Worm (Caenorhabditis elegans): Measurements from ENCODE around the gene snpc-1.3.

The snpc-1.3 gene

ce11 chrV:5439068-5439467 lies at the start of gene snpc-1.3:
TSS of gene snpc-1.3 (minus strand) at chrV:5439168.
- TF ChIP-seq pqm-1 (tag; optimal IDR thresholded peaks at IDR 0.05) (no peak), sup-37 (GFP tag; optimal IDR thresholded peaks at IDR 0.05) (no peak), nhr-12 (tag; optimal IDR thresholded peaks at IDR 0.05) (no peak), efl-1 (optimal IDR thresholded peaks at IDR 0.05) (no peak), efl-1 (GFP tag; optimal IDR thresholded peaks at IDR 0.05 in 1 of 2) (no peak), fkh-4 (tag; optimal IDR thresholded peaks at IDR 0.05; ENCODE audit: borderline replicate concordance) (no peak), fkh-10 (GFP tag; optimal IDR thresholded peaks at IDR 0.05) (no peak)

- TF ChIP-seq aha-1 (tag; optimal IDR thresholded peaks at IDR 0.05) (no peak), ceh-82 (tag; optimal IDR thresholded peaks at IDR 0.05) (no peak), F16B12.6 (tag; optimal IDR thresholded peaks at IDR 0.05) (no peak), zip-4 (GFP tag; optimal IDR thresholded peaks at IDR 0.05) (no peak), ama-1 (optimal IDR thresholded peaks at IDR 0.05) (no peak), lsy-2 (tag; optimal IDR thresholded peaks at IDR 0.05) (no peak), ceh-90 (tag; optimal IDR thresholded peaks at IDR 0.05) (no peak), nhr-84 (tag; optimal IDR thresholded peaks at IDR 0.05) (no peak), ztf-4 (tag; optimal IDR thresholded peaks at IDR 0.05) (no peak), pax-3 (tag; optimal IDR thresholded peaks at IDR 0.05) (no peak), nhr-12 (tag; optimal IDR thresholded peaks at IDR 0.05) (no peak), unc-130 (tag; optimal IDR thresholded peaks at IDR 0.05) (no peak), ceh-63 (GFP tag; optimal IDR thresholded peaks at IDR 0.05) (no peak), nhr-11 (tag; optimal IDR thresholded peaks at IDR 0.05) (no peak), lin-13 (GFP tag; optimal IDR thresholded peaks at IDR 0.05) (no peak), fkh-10 (GFP tag; optimal IDR thresholded peaks at IDR 0.05) (no peak), pqm-1 (tag; optimal IDR thresholded peaks at IDR 0.05) (no peak), alr-1 (tag; optimal IDR thresholded peaks at IDR 0.05; ENCODE audit: borderline replicate concordance) (no peak), nhr-76 (tag; optimal IDR thresholded peaks at IDR 0.05) (no peak)
Measured at ce11 chrV:5488766-5489165, 49.8 kb upstream of the snpc-1.3 start, which contains the start of gene grl-18. TSS of gene grl-18 (minus strand) at chrV:5488866.

DNA sequence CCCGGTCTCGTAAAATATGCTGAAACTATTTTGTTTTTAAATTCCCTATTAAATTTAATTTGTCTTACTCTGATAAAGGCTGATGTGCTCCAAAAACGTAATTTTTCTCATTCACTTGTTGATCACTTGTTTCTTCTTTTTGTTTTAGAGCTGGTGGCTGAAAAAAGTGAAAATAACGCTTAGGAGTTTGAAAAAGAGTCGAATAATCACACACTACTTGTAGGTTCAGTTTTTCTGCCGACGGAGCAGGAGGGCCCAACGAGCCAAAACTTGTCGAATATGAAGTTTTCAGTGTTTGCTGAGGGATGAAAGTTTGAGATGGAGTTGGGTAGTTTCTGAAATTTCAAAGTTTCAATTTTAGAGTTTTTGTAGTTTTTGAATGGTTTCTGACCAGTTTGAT lies 48.2 kb upstream of the snpc-1.3 start:
- TF ChIP-seq dpl-1 (GFP tag; optimal IDR thresholded peaks at IDR 0.05) (no peak), aly-2 (tag; optimal IDR thresholded peaks at IDR 0.05) (no peak), unc-98 (GFP tag; IDR thresholded peaks at IDR 0.05) (no peak), alr-1 (tag; optimal IDR thresholded peaks at IDR 0.05; ENCODE audit: borderline replicate concordance) (no peak), dsc-1 (tag; optimal IDR thresholded peaks at IDR 0.05) (no peak), unc-62 (GFP tag; optimal IDR thresholded peaks at IDR 0.05) (no peak), lsy-2 (tag; optimal IDR thresholded peaks at IDR 0.05) (no peak), ces-1 (GFP tag; optimal IDR thresholded peaks at IDR 0.05) (no peak), fkh-10 (GFP tag; optimal IDR thresholded peaks at IDR 0.05) (no peak), ama-1 (optimal IDR thresholded peaks at IDR 0.05) (no peak), rnt-1 (tag; optimal IDR thresholded peaks at IDR 0.05) (no peak), swsn-7 (tag; optimal IDR thresholded peaks at IDR 0.05) (no peak), fkh-4 (tag; optimal IDR thresholded peaks at IDR 0.05; ENCODE audit: borderline replicate concordance) (no peak), xbp-1 (tag; optimal IDR thresholded peaks at IDR 0.05) (no peak)

- TF ChIP-seq ets-5 (GFP tag; IDR thresholded peaks at IDR 0.05), result no peak
- no peak for TF ChIP-seq egl-13 (tag; optimal IDR thresholded peaks at IDR 0.05)
- TF ChIP-seq hpl-2 (GFP tag; optimal IDR thresholded peaks at IDR 0.05), result no peak
- no peak for TF ChIP-seq snpc-4 (tag; optimal IDR thresholded peaks at IDR 0.05)
- no peak for TF ChIP-seq elt-2 (tag; optimal IDR thresholded peaks at IDR 0.05)
- TF ChIP-seq pqm-1 (tag; optimal IDR thresholded peaks at IDR 0.05), result no peak
- TF ChIP-seq pax-3 (tag; optimal IDR thresholded peaks at IDR 0.05), result no peak
- TF ChIP-seq isw-1 (GFP tag; IDR thresholded peaks at IDR 0.05), result no peak
- TF ChIP-seq irx-1 (tag; optimal IDR thresholded peaks at IDR 0.05), result no peak
- no peak for TF ChIP-seq C16A3.4 (tag; optimal IDR thresholded peaks at IDR 0.05)
- TF ChIP-seq dpl-1 (GFP tag; optimal IDR thresholded peaks at IDR 0.05), result no peak
- TF ChIP-seq nhr-237 (tag; optimal IDR thresholded peaks at IDR 0.05), result no peak
- no peak for TF ChIP-seq sox-4 (tag; optimal IDR thresholded peaks at IDR 0.05)
- no peak for TF ChIP-seq tlp-1 (tag; optimal IDR thresholded peaks at IDR 0.05)
- no peak for TF ChIP-seq sptf-1 (tag; optimal IDR thresholded peaks at IDR 0.05)
- TF ChIP-seq sup-37 (GFP tag; optimal IDR thresholded peaks at IDR 0.05), result no peak
- TF ChIP-seq zag-1 (tag; optimal IDR thresholded peaks at IDR 0.05), result no peak
- no peak for TF ChIP-seq aha-1 (tag; optimal IDR thresholded peaks at IDR 0.05)
- TF ChIP-seq fkh-8 (tag; optimal IDR thresholded peaks at IDR 0.05), result no peak
Measured at ce11 chrV:5484866-5485265, 45.9 kb upstream of the snpc-1.3 start, which contains the start of gene srg-65. TSS of gene srg-65 (minus strand) at chrV:5484966.
